Worm (Caenorhabditis elegans) whole organism, midembryonic: ENCODE data around the gene C47E8.9.

ENCODE experiments used
- T22C8.4 ChIP-seq: fragments of 200-800 bp; sonication (Bioruptor generic); IDR thresholded peaks from 2 replicates; pipeline ENCODE4 v1.3.6; 2022; ENCODE audit warnings: missing genetic modification characterization, missing compliant biosample characterization
- cog-1 ChIP-seq: sonication (generic microtip); optimal IDR thresholded peaks from 2 replicates; lab custom pipeline; 2016; ENCODE audit warnings: missing genetic modification characterization, missing compliant biosample characterization
- flt-1 ChIP-seq: fragments of 200-800 bp; sonication (Bioruptor generic); IDR thresholded peaks from 2 replicates; pipeline ENCODE4 v1.3.6; 2022; ENCODE audit warnings: missing genetic modification characterization, missing compliant biosample characterization
- klf-2 ChIP-seq: fragments of 200-800 bp; sonication (Bioruptor generic); conservative IDR thresholded peaks from 2 replicates; pipeline ENCODE4 v1.3.6; 2022; ENCODE audit warnings: missing genetic modification reagents, missing genetic modification characterization, missing compliant biosample characterization
- med-1 ChIP-seq: sonication (generic microtip); optimal IDR thresholded peaks from 2 replicates; lab custom pipeline; 2017; ENCODE audit warnings: missing genetic modification characterization, mild to moderate bottlenecking, missing compliant biosample characterization, antibody characterized with exemption, missing genetic modification reagents; ENCODE audit not compliant: insufficient read depth
- ref-1 ChIP-seq: fragments of 200-800 bp; sonication (Bioruptor generic); conservative IDR thresholded peaks from 2 replicates; pipeline ENCODE4 v1.3.6; 2022; ENCODE audit warnings: missing genetic modification reagents, missing genetic modification characterization, missing compliant biosample characterization
- tab-1 ChIP-seq: fragments of 200-800 bp; sonication (Bioruptor generic); IDR thresholded peaks from 2 replicates; pipeline ENCODE4 v1.3.6; 2022; ENCODE audit warnings: missing genetic modification characterization, missing compliant biosample characterization
- ztf-23 ChIP-seq: fragments of 200-800 bp; sonication (Bioruptor generic); IDR thresholded peaks from 2 replicates; pipeline ENCODE4 v1.3.6; 2022; ENCODE audit warnings: missing genetic modification reagents, missing genetic modification characterization, missing compliant biosample characterization
- ztf-29 ChIP-seq: fragments of 200-800 bp; sonication (Bioruptor generic); IDR thresholded peaks from 2 replicates; pipeline ENCODE4 v1.3.6; 2022; ENCODE audit warnings: missing genetic modification reagents, missing genetic modification characterization, missing compliant biosample characterization

The C47E8.9 gene

DNA sequence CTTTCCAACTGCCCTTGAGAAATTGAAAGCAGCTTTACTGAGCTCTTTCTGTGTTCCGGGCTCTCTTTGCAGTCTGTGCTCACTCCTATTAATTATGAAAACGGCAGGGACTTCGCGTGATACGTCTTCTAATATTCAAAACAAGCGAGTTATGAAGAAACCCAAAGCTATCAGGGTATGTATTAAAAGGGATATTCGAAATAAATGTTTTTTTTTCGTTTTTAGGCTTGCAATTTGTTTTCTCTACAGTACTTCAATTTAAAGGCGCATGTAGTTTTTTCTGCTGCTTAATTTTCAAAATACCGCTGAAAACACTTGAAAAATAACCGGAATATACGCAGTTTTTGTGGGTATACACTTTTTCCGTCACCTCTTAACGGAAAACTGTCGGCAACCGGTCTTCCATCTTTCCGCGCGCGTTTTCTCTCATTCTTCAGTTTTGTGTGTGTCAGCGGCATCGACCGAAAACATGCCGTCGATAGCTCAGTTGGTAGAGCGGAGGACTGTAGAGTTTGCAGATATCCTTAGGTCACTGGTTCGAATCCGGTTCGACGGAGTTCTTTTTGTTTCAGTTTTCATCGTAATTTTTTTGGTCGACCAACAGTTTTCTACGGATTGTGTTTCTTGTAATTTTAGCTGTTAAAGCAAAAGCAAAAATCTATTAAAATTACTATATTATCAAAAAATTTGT lies 26.1 kb downstream of the C47E8.9 start, which contains the start of gene gasr-8:
Gene gasr-8, plus strand, starts transcription at position 51 of the 691 bp plus-strand sequence.
- TF ChIP-seq ref-1 (GFP tag; lab: Robert Waterston, UW) (no peak), tab-1 (GFP tag; lab: Robert Waterston, UW) (peak; percentile 79), flt-1 (GFP tag; lab: Robert Waterston, UW) (peak; percentile 88), ztf-29 (GFP tag; lab: Robert Waterston, UW) (no peak), T22C8.4 (peak; percentile 34; the same call in 1 of the 2 replicates), klf-2 (GFP tag; lab: Robert Waterston, UW) (0 out of 2 replicates have a peak, but pooled peaks have one; percentile 61), ztf-23 (GFP tag; lab: Robert Waterston, UW) (no peak), med-1 (GFP tag; lab: Kevin White, UChicago) (peak; percentile 2), cog-1 (tag; lab: Kevin White, UChicago) (no peak)

ce11 chrV:14695713-14696112 lies 32.6 kb downstream of the C47E8.9 start:
- TF ChIP-seq T22C8.4 (no peak), tab-1 (GFP tag; lab: Robert Waterston, UW) (no peak), ztf-23 (GFP tag; lab: Robert Waterston, UW) (no peak), ref-1 (GFP tag; lab: Robert Waterston, UW) (no peak), flt-1 (GFP tag; lab: Robert Waterston, UW) (no peak), cog-1 (tag; lab: Kevin White, UChicago) (no peak), med-1 (GFP tag; lab: Kevin White, UChicago) (no peak)

DNA sequence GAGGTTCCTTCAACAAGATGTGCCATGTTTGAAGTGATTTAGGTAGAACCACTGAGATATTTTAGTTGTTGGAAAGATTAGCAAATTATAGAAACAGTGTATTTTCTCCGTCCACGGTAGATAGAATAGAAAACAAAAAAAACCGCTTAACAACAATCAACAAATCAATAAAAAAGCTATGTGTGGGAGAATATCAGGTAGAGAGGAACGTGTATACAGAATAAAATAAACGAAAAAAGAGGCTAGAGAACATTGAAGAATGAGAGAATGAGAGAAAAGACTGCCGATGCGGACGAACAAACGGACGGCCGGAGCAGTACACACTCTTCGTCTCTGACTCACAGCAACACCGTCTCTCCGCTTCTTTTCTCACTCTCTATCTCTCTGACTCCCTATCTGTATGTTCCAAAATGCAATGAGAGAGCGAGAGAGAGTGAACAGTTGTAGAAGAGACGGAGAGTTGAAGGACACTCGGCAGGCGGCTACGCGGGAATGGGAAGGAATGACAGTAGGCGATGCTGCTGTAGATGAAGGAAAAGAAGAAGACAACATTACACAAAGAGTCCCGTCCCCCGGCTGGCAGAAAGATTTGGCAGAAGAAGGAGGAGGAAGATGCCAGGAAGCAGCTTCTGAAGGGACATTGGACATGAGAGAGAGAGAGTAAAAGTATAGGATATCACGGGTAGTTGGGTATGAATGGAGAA lies 33.6 kb downstream of the C47E8.9 start, which contains the start of gene unc-112:
Gene unc-112, minus strand, starts transcription at position 51 of the 704 bp plus-strand sequence.
- TF ChIP-seq ztf-29 (GFP tag; lab: Robert Waterston, UW), result 0 out of 2 replicates have a peak, but pooled peaks have one; percentile 31
- peak; percentile 92 for TF ChIP-seq cog-1 (tag; lab: Kevin White, UChicago)
- TF ChIP-seq klf-2 (GFP tag; lab: Robert Waterston, UW), result 0 out of 2 replicates have a peak, but pooled peaks have one; percentile 38
- no peak for TF ChIP-seq tab-1 (GFP tag; lab: Robert Waterston, UW)
- no peak for TF ChIP-seq ref-1 (GFP tag; lab: Robert Waterston, UW)
- no peak for TF ChIP-seq med-1 (GFP tag; lab: Kevin White, UChicago)
- peak; percentile 66; the same call in 1 of the 2 replicates for TF ChIP-seq ztf-23 (GFP tag; lab: Robert Waterston, UW)
- TF ChIP-seq flt-1 (GFP tag; lab: Robert Waterston, UW), result 0 out of 2 replicates have a peak, but pooled peaks have one; percentile 11
- no peak for TF ChIP-seq T22C8.4

- no peak for TF ChIP-seq med-1 (GFP tag; lab: Kevin White, UChicago)
- no peak for TF ChIP-seq klf-2 (GFP tag; lab: Robert Waterston, UW)
- no peak for TF ChIP-seq flt-1 (GFP tag; lab: Robert Waterston, UW)
- no peak for TF ChIP-seq cog-1 (tag; lab: Kevin White, UChicago)
- no peak for TF ChIP-seq ztf-23 (GFP tag; lab: Robert Waterston, UW)
Measured at ce11 chrV:14698005-14698404, 34.9 kb downstream of the C47E8.9 start.

DNA sequence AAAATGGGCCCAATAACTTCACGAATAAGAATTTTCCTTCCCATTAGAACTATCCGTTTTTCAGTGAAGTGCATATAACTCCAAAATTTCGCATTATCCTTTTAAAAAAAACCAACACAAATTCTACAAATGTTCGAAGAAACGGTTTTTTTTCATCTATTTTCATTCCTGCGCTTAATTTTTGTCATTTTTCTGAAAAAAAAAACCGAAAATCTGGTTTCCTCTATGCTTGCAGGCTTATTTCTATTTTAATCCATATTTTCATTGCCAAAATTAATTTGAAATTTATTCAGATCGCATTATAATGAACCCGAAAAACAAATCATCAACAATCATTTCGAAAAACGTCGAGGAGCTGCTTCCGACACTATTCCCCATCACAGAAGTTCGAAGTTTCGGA lies 35.6 kb downstream of the C47E8.9 start, which contains the start of gene set-5:
Gene set-5, plus strand, starts transcription at position 301 of the 400 bp plus-strand sequence.
- TF ChIP-seq med-1 (GFP tag; lab: Kevin White, UChicago) (no peak), ref-1 (GFP tag; lab: Robert Waterston, UW) (no peak), tab-1 (GFP tag; lab: Robert Waterston, UW) (no peak), ztf-23 (GFP tag; lab: Robert Waterston, UW) (no peak), ztf-29 (GFP tag; lab: Robert Waterston, UW) (no peak), T22C8.4 (no peak), flt-1 (GFP tag; lab: Robert Waterston, UW) (no peak)

ce11 chrV:14707958-14708357 lies 44.9 kb downstream of the C47E8.9 start, which contains the start of gene R08A2.9:
TSS of gene R08A2.9 (plus strand) at chrV:14708258.
- TF ChIP-seq T22C8.4 (no peak), tab-1 (GFP tag; lab: Robert Waterston, UW) (no peak), flt-1 (GFP tag; lab: Robert Waterston, UW) (no peak), ref-1 (GFP tag; lab: Robert Waterston, UW) (no peak)

- TF ChIP-seq med-1 (GFP tag; lab: Kevin White, UChicago) (no peak), tab-1 (GFP tag; lab: Robert Waterston, UW) (no peak), flt-1 (GFP tag; lab: Robert Waterston, UW) (no peak), cog-1 (tag; lab: Kevin White, UChicago) (no peak), ztf-23 (GFP tag; lab: Robert Waterston, UW) (no peak), ztf-29 (GFP tag; lab: Robert Waterston, UW) (no peak), ref-1 (GFP tag; lab: Robert Waterston, UW) (no peak), klf-2 (GFP tag; lab: Robert Waterston, UW) (no peak), T22C8.4 (no peak)
Measured at ce11 chrV:14711077-14711476, 48.0 kb downstream of the C47E8.9 start, which contains the start of gene ssp-33. TSS of gene ssp-33 (plus strand) at chrV:14711377.

DNA sequence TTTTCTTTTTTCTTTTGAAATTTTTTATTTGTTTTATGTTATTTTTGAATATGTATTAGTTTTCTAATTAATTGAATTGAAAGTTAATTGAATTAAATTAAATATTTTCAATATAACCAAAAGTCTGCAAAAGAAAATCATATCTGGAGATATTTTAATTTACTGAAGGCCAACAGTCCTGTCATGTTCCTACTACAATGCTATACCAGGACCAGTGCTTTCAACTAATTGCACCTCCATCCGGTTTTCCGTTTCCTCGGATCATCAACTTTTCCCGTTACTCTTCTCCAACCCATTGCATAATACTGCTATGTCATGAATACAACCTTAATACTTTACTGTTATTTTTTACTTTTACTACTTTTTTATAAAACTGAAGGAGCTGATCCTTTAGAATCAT lies 49.2 kb downstream of the C47E8.9 start, which contains the start of gene R08A2.5:
Gene R08A2.5, plus strand, starts transcription at position 301 of the 400 bp plus-strand sequence.
- TF ChIP-seq flt-1 (GFP tag; lab: Robert Waterston, UW) (no peak), ref-1 (GFP tag; lab: Robert Waterston, UW) (no peak), T22C8.4 (no peak), tab-1 (GFP tag; lab: Robert Waterston, UW) (no peak), cog-1 (tag; lab: Kevin White, UChicago) (no peak), ztf-23 (GFP tag; lab: Robert Waterston, UW) (no peak), ztf-29 (GFP tag; lab: Robert Waterston, UW) (no peak), klf-2 (GFP tag; lab: Robert Waterston, UW) (no peak), med-1 (GFP tag; lab: Kevin White, UChicago) (no peak)
